Worm (Caenorhabditis elegans) whole organism, L1 larva: ENCODE measurements around the gene unc-1.

Experiments used
- ceh-8 ChIP-seq: fragments of 200-800 bp; sonication (Bioruptor generic); optimal IDR thresholded peaks from 2 replicates; lab custom pipeline; 2018; ENCODE audit warnings: mild to moderate bottlenecking, missing genetic modification characterization, moderate library complexity, missing compliant biosample characterization
- nhr-28 ChIP-seq: fragments of 150-350 bp; optimal IDR thresholded peaks from 2 replicates; lab custom pipeline; 2014; ENCODE audit warnings: missing biosample characterization, missing genetic modification characterization

- TF ChIP-seq ceh-8 (GFP tag; lab: Kevin White, UChicago) (no peak), nhr-28 (tag; lab: Kevin White, UChicago) (no peak)
Observed at ce11 chrX:1027370-1027769, 34.9 kb downstream of the unc-1 start.
